Worm (Caenorhabditis elegans): ENCODE results near the gene nap-1.

Gene nap-1

DNA sequence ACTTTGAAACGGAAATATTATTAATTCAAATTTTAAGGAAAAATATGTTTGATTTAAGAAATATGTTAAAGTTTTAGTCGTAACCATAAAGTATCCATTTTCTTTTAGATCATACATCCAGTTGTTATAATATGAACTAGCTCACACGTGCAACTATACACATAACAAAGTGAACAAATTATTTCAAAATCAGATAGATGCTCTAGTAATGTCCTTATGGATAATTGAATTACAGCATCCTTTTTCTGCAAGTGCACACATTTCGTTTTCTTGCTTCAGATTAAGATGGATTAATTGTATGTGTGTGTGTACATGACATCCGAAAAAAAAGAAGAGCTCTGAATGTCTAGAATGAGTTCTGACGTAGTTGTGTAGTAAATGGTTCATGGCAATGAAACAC, 6.5 kb upstream of the nap-1 start:
- TF ChIP-seq lin-35 (GFP tag; optimal IDR thresholded peaks at IDR 0.05) (no peak), lin-14 (GFP tag; optimal IDR thresholded peaks at IDR 0.05) (peak; percentile 39)

DNA sequence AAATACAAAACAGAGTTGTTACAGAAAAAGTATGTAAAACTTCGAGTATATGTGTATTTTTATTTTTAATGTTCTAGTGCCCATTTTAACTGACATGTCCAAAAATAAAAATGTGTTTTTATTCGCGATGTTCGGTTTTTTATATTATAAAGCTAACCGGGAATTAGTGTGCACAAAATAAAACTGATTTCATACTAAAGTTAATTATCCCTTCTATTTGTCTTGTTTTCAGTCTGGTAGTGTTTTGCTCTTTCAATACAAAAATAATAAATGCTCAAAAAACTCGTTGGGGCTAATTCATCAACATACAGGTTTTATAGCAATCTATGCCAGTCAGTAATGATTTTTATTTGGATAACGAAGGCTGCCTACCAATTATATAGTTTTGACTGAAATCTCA, 5.6 kb upstream of the nap-1 start:
- TF ChIP-seq C04F5.9 (tag; optimal IDR thresholded peaks at IDR 0.05), result no peak

DNA sequence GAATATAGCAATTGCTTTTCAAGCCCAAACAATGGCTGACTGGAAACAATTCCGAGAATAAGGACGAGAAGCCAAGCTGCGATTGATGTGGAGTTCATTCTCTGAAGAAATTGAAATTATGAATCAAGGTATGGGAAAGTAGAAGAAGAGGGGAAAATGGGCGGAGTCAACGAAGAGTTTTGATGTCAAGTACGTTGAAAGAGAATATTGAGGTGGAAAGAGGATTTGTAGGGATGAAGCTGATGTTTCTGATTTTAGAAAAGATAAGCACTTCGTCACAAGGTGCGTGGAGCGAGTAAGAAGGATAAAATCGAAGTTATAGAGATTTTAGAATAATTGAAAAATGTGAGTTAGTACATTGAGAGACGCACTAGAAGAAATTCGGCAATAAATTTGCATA, 3.6 kb upstream of the nap-1 start, which contains the start of gene D2096.9:
D2096.9 (minus strand) TSS at position 101 of the 400 bp plus-strand sequence.
- TF ChIP-seq unc-62 (GFP tag; optimal IDR thresholded peaks at IDR 0.05) (no peak), mep-1 (tag; optimal IDR thresholded peaks at IDR 0.05) (no peak), ces-1 (GFP tag; optimal IDR thresholded peaks at IDR 0.05) (no peak), dsc-1 (tag; optimal IDR thresholded peaks at IDR 0.05) (peak; percentile 45)

DNA sequence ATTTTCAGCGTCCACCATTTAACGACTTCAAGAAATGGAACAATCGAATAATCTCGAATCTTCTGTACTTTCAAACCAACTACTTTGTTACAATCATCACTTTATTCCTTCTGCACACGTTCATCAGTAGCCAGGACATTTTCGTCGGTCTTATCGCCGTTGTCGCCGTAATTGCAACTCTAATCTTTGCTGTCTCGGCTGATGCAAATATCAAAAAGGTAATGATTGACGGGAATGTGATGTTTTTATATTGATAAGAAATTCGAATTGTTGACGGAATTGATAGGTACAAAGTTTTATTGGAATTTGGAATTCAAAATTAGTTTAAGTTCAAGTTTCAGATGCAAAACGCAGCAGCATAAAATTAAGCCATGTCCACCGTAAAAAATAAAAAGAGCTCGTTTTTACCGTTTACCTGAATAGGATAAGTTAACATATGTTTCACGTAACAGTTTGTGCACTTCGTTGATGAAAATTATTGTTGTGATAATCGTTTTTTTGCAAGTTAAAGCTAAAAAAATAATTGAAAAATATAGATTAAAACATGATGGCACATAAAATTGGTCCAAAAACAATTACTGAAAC, 1.2 kb upstream of the nap-1 start:
- TF ChIP-seq snpc-4 (tag; optimal IDR thresholded peaks at IDR 0.05), result no peak
- no peak for TF ChIP-seq nhr-237 (tag; optimal IDR thresholded peaks at IDR 0.05)
- TF ChIP-seq pqm-1 (tag; optimal IDR thresholded peaks at IDR 0.05), result peak; percentile 75
- TF ChIP-seq snu-23 (GFP tag; optimal IDR thresholded peaks at IDR 0.05), result no peak
- no peak for TF ChIP-seq zag-1 (tag; optimal IDR thresholded peaks at IDR 0.05)
- no peak for TF ChIP-seq rnt-1 (tag; optimal IDR thresholded peaks at IDR 0.05)
- no peak for TF ChIP-seq skn-1 (tag; optimal IDR thresholded peaks at IDR 0.05)
- no peak for TF ChIP-seq unc-86 (tag; optimal IDR thresholded peaks at IDR 0.05)
- TF ChIP-seq nhr-71 (tag; optimal IDR thresholded peaks at IDR 0.05), result no peak
- TF ChIP-seq elt-2 (tag; optimal IDR thresholded peaks at IDR 0.05), result peak; percentile 86
- TF ChIP-seq irx-1 (tag; optimal IDR thresholded peaks at IDR 0.05), result no peak
- no peak for TF ChIP-seq efl-1 (optimal IDR thresholded peaks at IDR 0.05)
- TF ChIP-seq efl-1 (GFP tag; optimal IDR thresholded peaks at IDR 0.05 in 1 of 2), result no peak
- TF ChIP-seq jun-1 (tag; optimal IDR thresholded peaks at IDR 0.05), result no peak
- no peak for TF ChIP-seq aly-2 (tag; optimal IDR thresholded peaks at IDR 0.05)
- no peak for TF ChIP-seq egl-27 (tag; optimal IDR thresholded peaks at IDR 0.05)
- TF ChIP-seq ceh-88 (GFP tag; IDR thresholded peaks at IDR 0.05), result no peak
- TF ChIP-seq unc-30 (tag; optimal IDR thresholded peaks at IDR 0.05), result no peak
- no peak for TF ChIP-seq aha-1 (tag; optimal IDR thresholded peaks at IDR 0.05)
- TF ChIP-seq mdl-1 (tag; optimal IDR thresholded peaks at IDR 0.05), result no peak
- no peak for TF ChIP-seq isw-1 (GFP tag; IDR thresholded peaks at IDR 0.05)
- TF ChIP-seq ztf-4 (tag; optimal IDR thresholded peaks at IDR 0.05), result no peak
- TF ChIP-seq nhr-19 (GFP tag; conservative IDR thresholded peaks at IDR 0.05), result no peak
- no peak for TF ChIP-seq mef-2 (tag; optimal IDR thresholded peaks at IDR 0.05)
- no peak for TF ChIP-seq nhr-84 (tag; optimal IDR thresholded peaks at IDR 0.05)
- TF ChIP-seq pag-3 (tag; optimal IDR thresholded peaks at IDR 0.05; ENCODE audit: borderline replicate concordance, insufficient read depth), result no peak
- no peak for TF ChIP-seq nhr-77 (tag; optimal IDR thresholded peaks at IDR 0.05)
- no peak for TF ChIP-seq fkh-4 (tag; optimal IDR thresholded peaks at IDR 0.05; ENCODE audit: borderline replicate concordance)
- TF ChIP-seq ceh-63 (GFP tag; optimal IDR thresholded peaks at IDR 0.05), result no peak
- TF ChIP-seq lin-35 (GFP tag; optimal IDR thresholded peaks at IDR 0.05), result peak in 1 of 2 experiments; percentile 27
- TF ChIP-seq lin-14 (GFP tag; optimal IDR thresholded peaks at IDR 0.05), result peak; percentile 12
- TF ChIP-seq elt-3 (tag; optimal IDR thresholded peaks at IDR 0.05), result no peak
- no peak for TF ChIP-seq zip-4 (GFP tag; optimal IDR thresholded peaks at IDR 0.05)
- TF ChIP-seq hpl-2 (GFP tag; optimal IDR thresholded peaks at IDR 0.05), result no peak
- no peak for TF ChIP-seq nhr-20 (tag; optimal IDR thresholded peaks at IDR 0.05)
